Worm (Caenorhabditis elegans) whole organism, young adult: ENCODE measurements around the gene T05C1.2.

Experiments
- dpl-1 ChIP-seq: fragments of 150-350 bp; optimal IDR thresholded peaks from 2 replicates; lab custom pipeline; 2014; ENCODE audit warnings: missing biosample characterization, missing genetic modification reagents, missing genetic modification characterization
- egl-18 ChIP-seq: fragments of 200-800 bp; sonication (Bioruptor generic); IDR thresholded peaks from 2 replicates; pipeline ENCODE4 v1.3.6; 2022; ENCODE audit warnings: missing genetic modification reagents, missing genetic modification characterization, missing compliant biosample characterization
- ets-4 ChIP-seq: fragments of 200-800 bp; sonication (Bioruptor generic); optimal IDR thresholded peaks from 2 replicates; lab custom pipeline; 2018; ENCODE audit warnings: mild to moderate bottlenecking, missing genetic modification characterization, missing compliant biosample characterization
- madf-8 ChIP-seq: fragments of 200-800 bp; sonication (Bioruptor generic); conservative IDR thresholded peaks from 2 replicates; pipeline ENCODE4 v1.3.6; 2022; ENCODE audit warnings: missing genetic modification reagents, missing genetic modification characterization, missing compliant biosample characterization
- pbrm-1 ChIP-seq: fragments of 200-800 bp; sonication (Bioruptor generic); IDR thresholded peaks from 2 replicates; pipeline ENCODE4 v1.3.6; 2022; ENCODE audit warnings: missing genetic modification reagents, missing genetic modification characterization, missing compliant biosample characterization
- snpc-1.3 ChIP-seq: sonication (generic microtip); optimal IDR thresholded peaks from 2 replicates; lab custom pipeline; 2017; ENCODE audit warnings: missing genetic modification characterization, mild to moderate bottlenecking, missing compliant biosample characterization, antibody characterized with exemption, moderate library complexity, missing genotype, missing genetic modification reagents; ENCODE audit not compliant: insufficient read depth
- somi-1 ChIP-seq: fragments of 200-800 bp; sonication (Bioruptor generic); optimal IDR thresholded peaks from 2 replicates; lab custom pipeline; 2018; ENCODE audit warnings: mild to moderate bottlenecking, missing genetic modification characterization, missing compliant biosample characterization
- unc-62 ChIP-seq: fragments of 150-350 bp; optimal IDR thresholded peaks from 2 replicates; lab custom pipeline; 2014; ENCODE audit warnings: missing biosample characterization, missing genetic modification reagents, missing genetic modification characterization
- ztf-3 ChIP-seq: fragments of 200-800 bp; sonication (Bioruptor generic); optimal IDR thresholded peaks from 2 replicates; lab custom pipeline; 2018; ENCODE audit warnings: mild to moderate bottlenecking, missing genetic modification characterization, missing compliant biosample characterization

ce11 chrII:4453453-4453852, 28.5 kb downstream of the T05C1.2 start:
- TF ChIP-seq unc-62, result no peak
- no peak for TF ChIP-seq madf-8 (GFP tag; lab: Robert Waterston, UW)
- TF ChIP-seq somi-1 (GFP tag; lab: Kevin White, UChicago), result no peak
- TF ChIP-seq pbrm-1 (GFP tag; lab: Robert Waterston, UW), result no peak
- TF ChIP-seq ztf-3 (GFP tag; lab: Kevin White, UChicago), result no peak
- no peak for TF ChIP-seq ets-4
- TF ChIP-seq egl-18 (GFP tag; lab: Robert Waterston, UW), result no peak
- no peak for TF ChIP-seq snpc-1.3 (tag; lab: Kevin White, UChicago)
- TF ChIP-seq dpl-1, result no peak
